Worm (Caenorhabditis elegans): ENCODE results near the gene mrps-35.
"Not testable (repeated sequence)": the region's sequence is repeated elsewhere in the genome, so short reads cannot be mapped to it uniquely, and the experiment has no call there.

The mrps-35 gene

DNA sequence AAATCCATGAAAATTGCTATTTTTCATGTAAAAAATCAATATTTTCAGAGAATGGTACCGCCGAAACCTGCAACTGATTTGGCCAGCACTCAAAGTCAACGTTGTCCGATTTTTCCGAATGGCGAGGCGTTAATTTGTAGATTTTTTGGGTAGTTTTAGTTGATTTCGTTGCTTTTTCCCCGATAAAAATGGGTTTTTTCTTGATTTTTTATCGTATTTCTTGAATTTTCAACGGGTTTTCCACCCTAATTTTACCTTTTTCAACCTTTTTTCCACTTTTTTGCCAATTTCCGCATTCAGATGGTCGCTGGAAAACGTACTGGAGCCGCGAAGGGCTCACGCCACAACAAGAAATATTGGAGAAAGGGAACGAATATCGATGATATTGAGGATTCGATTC, 20.6 kb downstream of the mrps-35 start, which contains the start of gene Y39B6A.33:
Gene Y39B6A.33 (plus strand): TSS at position 301 of the 400 bp plus-strand sequence.
- TF ChIP-seq lin-15B (tag; optimal IDR thresholded peaks at IDR 0.05) (no peak), jun-1 (tag; optimal IDR thresholded peaks at IDR 0.05) (no peak), aly-2 (tag; optimal IDR thresholded peaks at IDR 0.05) (no peak), ama-1 (optimal IDR thresholded peaks at IDR 0.05) (no peak), elt-1 (tag; optimal IDR thresholded peaks at IDR 0.05) (no peak), nhr-43 (tag; optimal IDR thresholded peaks at IDR 0.05; ENCODE audit: poor library complexity, severe bottlenecking) (no peak)

ce11 chrV:19010405-19010804, 29.3 kb downstream of the mrps-35 start:
- TF ChIP-seq nfya-1 (tag; optimal IDR thresholded peaks at IDR 0.05; ENCODE audit: insufficient read depth) = no peak
- TF ChIP-seq ceh-28 (tag; optimal IDR thresholded peaks at IDR 0.05) = peak; percentile 92

DNA sequence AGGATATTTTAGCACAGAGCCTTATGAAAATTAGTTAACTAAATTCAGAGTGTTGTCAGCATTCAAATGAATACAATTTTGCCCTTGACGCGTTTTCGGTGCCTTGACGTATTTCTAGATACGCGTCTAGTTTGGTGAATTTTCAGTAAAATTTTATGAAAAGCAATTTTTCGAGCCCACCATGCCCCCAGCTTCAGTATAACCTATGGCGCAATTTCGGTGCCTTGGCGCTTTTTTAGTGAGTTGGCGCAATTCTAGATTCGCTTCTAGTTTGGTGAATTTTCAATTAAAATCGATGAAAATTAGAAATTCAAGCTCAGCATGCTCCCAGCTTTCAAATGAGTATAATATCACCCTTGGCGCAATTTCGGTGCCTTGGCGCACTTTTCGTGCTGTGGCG, 32.1 kb downstream of the mrps-35 start:
- no peak for TF ChIP-seq jun-1 (tag; optimal IDR thresholded peaks at IDR 0.05)
- TF ChIP-seq nhr-77 (tag; optimal IDR thresholded peaks at IDR 0.05) = no peak
- TF ChIP-seq unc-39 (tag; optimal IDR thresholded peaks at IDR 0.05) = no peak
- TF ChIP-seq nhr-11 (tag; optimal IDR thresholded peaks at IDR 0.05) = no peak
- TF ChIP-seq nhr-28 (tag; optimal IDR thresholded peaks at IDR 0.05) = no peak
- no peak for TF ChIP-seq ztf-11 (tag; optimal IDR thresholded peaks at IDR 0.05)
- TF ChIP-seq ama-1 (optimal IDR thresholded peaks at IDR 0.05) = no peak
- TF ChIP-seq daf-12 (tag; optimal IDR thresholded peaks at IDR 0.05) = no peak
- no peak for TF ChIP-seq nhr-43 (tag; optimal IDR thresholded peaks at IDR 0.05; ENCODE audit: poor library complexity, severe bottlenecking)
- TF ChIP-seq nfya-1 (tag; optimal IDR thresholded peaks at IDR 0.05; ENCODE audit: insufficient read depth) = no peak
- TF ChIP-seq zag-1 (tag; optimal IDR thresholded peaks at IDR 0.05) = no peak
- TF ChIP-seq elt-1 (tag; optimal IDR thresholded peaks at IDR 0.05) = no peak
- no peak for TF ChIP-seq elt-3 (tag; optimal IDR thresholded peaks at IDR 0.05)
- no peak for TF ChIP-seq pqm-1 (tag; optimal IDR thresholded peaks at IDR 0.05)
- no peak for TF ChIP-seq ceh-9 (tag; optimal IDR thresholded peaks at IDR 0.05)
- no peak for TF ChIP-seq eor-1 (tag; optimal IDR thresholded peaks at IDR 0.05)
- no peak for TF ChIP-seq ztf-4 (tag; optimal IDR thresholded peaks at IDR 0.05)
- TF ChIP-seq elt-2 (tag; optimal IDR thresholded peaks at IDR 0.05) = no peak
- TF ChIP-seq lin-15B (tag; optimal IDR thresholded peaks at IDR 0.05) = no peak

DNA sequence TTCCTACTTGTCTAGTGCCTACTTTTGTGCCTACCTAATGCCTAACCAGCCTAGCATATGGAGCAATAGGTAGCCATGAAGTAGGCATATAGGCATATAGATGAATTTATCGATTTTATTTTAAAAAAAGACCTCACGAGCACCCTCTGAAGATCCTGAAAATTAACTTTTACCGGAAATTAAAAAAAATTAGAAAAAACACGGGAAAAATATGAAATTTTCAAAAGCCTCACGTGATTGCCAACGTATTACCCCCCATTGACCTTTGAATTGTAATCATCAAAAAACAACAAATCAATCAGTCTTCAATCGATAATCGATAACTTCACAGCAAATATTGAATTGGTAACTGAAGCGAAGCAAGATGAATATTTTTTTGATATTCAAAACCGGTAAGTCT, 33.2 kb downstream of the mrps-35 start, which contains the start of gene Y39B6A.30:
Gene Y39B6A.30 (plus strand): TSS at position 301 of the 400 bp plus-strand sequence.
- not testable (repeated sequence) for TF ChIP-seq nhr-43 (tag; optimal IDR thresholded peaks at IDR 0.05; ENCODE audit: poor library complexity, severe bottlenecking); elt-3 (tag; optimal IDR thresholded peaks at IDR 0.05); snpc-4 (tag; optimal IDR thresholded peaks at IDR 0.05)

ce11 chrV:19014940-19015339, 33.8 kb downstream of the mrps-35 start:
- peak; percentile 70 for TF ChIP-seq ceh-28 (tag; optimal IDR thresholded peaks at IDR 0.05)

- no peak for TF ChIP-seq ceh-16 (tag; optimal IDR thresholded peaks at IDR 0.05)
- no peak for TF ChIP-seq nhr-25 (tag; optimal IDR thresholded peaks at IDR 0.05)
- no peak for TF ChIP-seq nhr-23 (tag; optimal IDR thresholded peaks at IDR 0.05)
- TF ChIP-seq ceh-28 (tag; optimal IDR thresholded peaks at IDR 0.05) = peak; percentile 85
These were observed 38.1 kb downstream of the mrps-35 start for ce11 chrV:19019239-19019638.

ce11 chrV:19024683-19025082, 43.6 kb downstream of the mrps-35 start, which contains the start of gene Y39B6A.29:
Gene Y39B6A.29, minus strand, starts transcription at chrV:19024783.
- TF ChIP-seq elt-3 (tag; optimal IDR thresholded peaks at IDR 0.05) (no peak), daf-12 (tag; optimal IDR thresholded peaks at IDR 0.05) (no peak)

- no peak for TF ChIP-seq unc-62 (GFP tag; optimal IDR thresholded peaks at IDR 0.05)
- no peak for TF ChIP-seq pqm-1 (tag; optimal IDR thresholded peaks at IDR 0.05)
These were observed 45.1 kb downstream of the mrps-35 start, which contains the start of gene Y39B6A.25 for ce11 chrV:19026163-19026562. Gene Y39B6A.25, plus strand, starts transcription at chrV:19026463.

Data from whole organism, L3 larva.